Worm (Caenorhabditis elegans): ENCODE measurements around the gene T28A8.5.

- TF ChIP-seq pqm-1 (tag; optimal IDR thresholded peaks at IDR 0.05) (no peak), nhr-11 (tag; optimal IDR thresholded peaks at IDR 0.05) (no peak), sox-2 (GFP tag; IDR thresholded peaks at IDR 0.05) (no peak), mec-3 (tag; optimal IDR thresholded peaks at IDR 0.05; ENCODE audit: borderline replicate concordance) (no peak), Y22D7AL.16 (tag; optimal IDR thresholded peaks at IDR 0.05) (no peak)
These were observed 33.3 kb downstream of the T28A8.5 start for ce11 chrIII:13534704-13535103.
